Worm (Caenorhabditis elegans) whole organism, L2 larva: Measurements from ENCODE around the gene pitr-4.
A peak's percentile ranks its signal among the peaks of the same experiment; 100 is the strongest.

Experiments used
- C34F6.9 ChIP-seq: fragments of 150-350 bp; optimal IDR thresholded peaks from 2 replicates; lab custom pipeline; 2014; ENCODE audit warnings: missing biosample characterization, missing genetic modification characterization
- F13H6.1 ChIP-seq: sonication (generic microtip); optimal IDR thresholded peaks from 2 replicates; lab custom pipeline; 2016; ENCODE audit warnings: missing genetic modification characterization, missing compliant biosample characterization
- R02D3.7 ChIP-seq: fragments of 150-350 bp; optimal IDR thresholded peaks from 2 replicates; lab custom pipeline; 2014; ENCODE audit warnings: missing biosample characterization, missing genetic modification characterization
- Y55F3AM.14 ChIP-seq: fragments of 200-800 bp; sonication (Bioruptor generic); optimal IDR thresholded peaks from 2 replicates; lab custom pipeline; 2018; ENCODE audit warnings: mild to moderate bottlenecking, missing genetic modification characterization, missing compliant biosample characterization
- ZK546.5 ChIP-seq: sonication (generic microtip); optimal IDR thresholded peaks from 2 replicates; lab custom pipeline; 2017; ENCODE audit warnings: missing biosample characterization, missing genetic modification characterization
- blmp-1 ChIP-seq: sonication (generic microtip); optimal IDR thresholded peaks from 2 replicates; lab custom pipeline; 2017; ENCODE audit warnings: missing genetic modification characterization, mild to moderate bottlenecking, missing compliant biosample characterization, antibody characterized with exemption, moderate library complexity; ENCODE audit not compliant: insufficient read depth
- ceh-16 ChIP-seq: fragments of 150-350 bp; optimal IDR thresholded peaks from 2 replicates; lab custom pipeline; 2014; ENCODE audit warnings: missing biosample characterization, missing genetic modification characterization
- ceh-82 ChIP-seq: fragments of 150-350 bp; optimal IDR thresholded peaks from 2 replicates; lab custom pipeline; 2014; ENCODE audit warnings: missing biosample characterization, missing genetic modification characterization
- dmd-4 ChIP-seq: sonication (generic microtip); optimal IDR thresholded peaks from 2 replicates; lab custom pipeline; 2017; ENCODE audit warnings: missing biosample characterization, missing genetic modification characterization
- egl-27 ChIP-seq: sonication (generic microtip); optimal IDR thresholded peaks from 3 replicates; lab custom pipeline; 2017; ENCODE audit warnings: missing biosample characterization, missing genetic modification reagents, missing genetic modification characterization
- fos-1 ChIP-seq: fragments of 150-350 bp; optimal IDR thresholded peaks from 2 replicates; lab custom pipeline; 2014; ENCODE audit warnings: missing biosample characterization, missing genetic modification characterization
- gmeb-1 ChIP-seq: fragments of 150-350 bp; optimal IDR thresholded peaks from 2 replicates; lab custom pipeline; 2014; ENCODE audit warnings: missing biosample characterization, missing genetic modification characterization
- lin-11 ChIP-seq: fragments of 150-350 bp; sonication (generic microtip); optimal IDR thresholded peaks from 2 replicates; lab custom pipeline; 2014; ENCODE audit warnings: missing biosample characterization, missing genetic modification characterization, inconsistent platforms, mixed read lengths
- lin-13 ChIP-seq: fragments of 150-350 bp; optimal IDR thresholded peaks from 2 replicates; lab custom pipeline; 2014; ENCODE audit warnings: missing biosample characterization, missing genetic modification reagents, missing genetic modification characterization
- lin-39 ChIP-seq: fragments of 150-350 bp; optimal IDR thresholded peaks from 2 replicates; lab custom pipeline; 2014; ENCODE audit warnings: missing biosample characterization, missing genetic modification reagents, missing genetic modification characterization
- lsy-2 ChIP-seq, 2 experiments: fragments of 150-350 bp in 1 of 2; sonication (generic microtip) in 1 of 2; optimal IDR thresholded peaks; 2 replicates each; lab custom pipeline; 2014 to 2017; ENCODE audit warnings: missing biosample characterization in 2 of 2, missing genetic modification characterization in 2 of 2
- nhr-10 ChIP-seq: sonication (generic microtip); optimal IDR thresholded peaks from 2 replicates; lab custom pipeline; 2017; ENCODE audit warnings: missing biosample characterization, missing genetic modification characterization
- nhr-11 ChIP-seq: fragments of 150-350 bp; optimal IDR thresholded peaks from 2 replicates; lab custom pipeline; 2014; ENCODE audit warnings: missing biosample characterization, missing genetic modification characterization
- nhr-12 ChIP-seq: fragments of 150-350 bp; optimal IDR thresholded peaks from 2 replicates; lab custom pipeline; 2014; ENCODE audit warnings: missing biosample characterization, missing genetic modification characterization
- nhr-129 ChIP-seq: fragments of 150-350 bp; optimal IDR thresholded peaks from 2 replicates; lab custom pipeline; 2014; ENCODE audit warnings: missing biosample characterization, missing genetic modification characterization
- nhr-237 ChIP-seq: fragments of 150-350 bp; optimal IDR thresholded peaks from 2 replicates; lab custom pipeline; 2014; ENCODE audit warnings: missing biosample characterization, missing genetic modification characterization
- nhr-25 ChIP-seq: fragments of 150-350 bp; sonication (generic microtip); optimal IDR thresholded peaks from 3 replicates; lab custom pipeline; 2014; ENCODE audit warnings: missing biosample characterization, missing genetic modification characterization
- nhr-77 ChIP-seq: fragments of 150-350 bp; optimal IDR thresholded peaks from 2 replicates; lab custom pipeline; 2014; ENCODE audit warnings: missing biosample characterization, missing genetic modification characterization
- peb-1 ChIP-seq: fragments of 150-350 bp; optimal IDR thresholded peaks from 2 replicates; lab custom pipeline; 2014; ENCODE audit warnings: missing biosample characterization, missing genetic modification characterization
- sem-4 ChIP-seq: fragments of 150-350 bp; optimal IDR thresholded peaks from 2 replicates; lab custom pipeline; 2014; ENCODE audit warnings: missing biosample characterization, missing genetic modification reagents, missing genetic modification characterization
- skn-1 ChIP-seq: sonication (generic microtip); optimal IDR thresholded peaks from 2 replicates; lab custom pipeline; 2017; ENCODE audit warnings: missing biosample characterization, missing genetic modification characterization
- sma-3 ChIP-seq: sonication (generic microtip); optimal IDR thresholded peaks from 2 replicates; lab custom pipeline; 2016; ENCODE audit warnings: missing genetic modification reagents, missing genetic modification characterization, missing compliant biosample characterization
- snpc-4 ChIP-seq: fragments of 150-350 bp; optimal IDR thresholded peaks from 2 replicates; lab custom pipeline; 2014; ENCODE audit warnings: missing biosample characterization, missing genetic modification characterization
- unc-55 ChIP-seq: fragments of 150-350 bp; sonication (generic microtip); optimal IDR thresholded peaks from 3 replicates; lab custom pipeline; 2014; ENCODE audit warnings: missing biosample characterization, missing genetic modification reagents, missing genetic modification characterization
- zag-1 ChIP-seq: fragments of 150-350 bp; optimal IDR thresholded peaks from 2 replicates; lab custom pipeline; 2014; ENCODE audit warnings: missing biosample characterization, missing genetic modification characterization
- ztf-1 ChIP-seq: fragments of 200-800 bp; sonication (Bioruptor generic); conservative IDR thresholded peaks from 2 replicates; pipeline ENCODE4 v1.3.6; 2022; ENCODE audit warnings: missing genetic modification characterization, missing compliant biosample characterization
- ztf-4 ChIP-seq: fragments of 150-350 bp; optimal IDR thresholded peaks from 2 replicates; lab custom pipeline; 2014; ENCODE audit warnings: missing biosample characterization, missing genetic modification characterization

Gene pitr-4

ce11 chrV:9689364-9689763, 27.9 kb upstream of the pitr-4 start:
- TF ChIP-seq fos-1 (no peak), peb-1 (no peak), lin-13 (no peak), ceh-16 (tag; lab: Kevin White, UChicago) (no peak), lin-11 (tag; lab: Kevin White, UChicago) (no peak), sma-3 (no peak), ZK546.5 (tag; lab: Kevin White, UChicago) (no peak)

ce11 chrV:9685559-9685958, 24.1 kb upstream of the pitr-4 start, which contains the start of gene ZK287.4:
Gene ZK287.4, minus strand, starts transcription at chrV:9685659.
- TF ChIP-seq lin-39 (tag; lab: Kevin White, UChicago) (no peak), ceh-82 (no peak), Y55F3AM.14 (no peak), ztf-1 (GFP tag; lab: Robert Waterston, UW) (no peak), dmd-4 (tag; lab: Kevin White, UChicago) (no peak), nhr-237 (no peak), nhr-12 (tag; lab: Kevin White, UChicago) (no peak)

- TF ChIP-seq F13H6.1 (tag; lab: Kevin White, UChicago) = no peak
- no peak for TF ChIP-seq lsy-2 (tag; optimal IDR thresholded peaks at IDR 0.05; lab: Kevin White, UChicago)
- TF ChIP-seq gmeb-1 = no peak
- no peak for TF ChIP-seq ztf-4
- TF ChIP-seq sma-3 = no peak
- TF ChIP-seq R02D3.7 = no peak
These were observed 18.8 kb upstream of the pitr-4 start for ce11 chrV:9680260-9680659.

ce11 chrV:9679166-9679565, 17.8 kb upstream of the pitr-4 start, which contains the start of gene ZK287.9:
Gene ZK287.9, plus strand, starts transcription at chrV:9679357.
- no peak for TF ChIP-seq nhr-11 (tag; lab: Kevin White, UChicago)
- TF ChIP-seq fos-1 = peak; percentile 63
- TF ChIP-seq nhr-25 (tag; lab: Kevin White, UChicago) = no peak

- TF ChIP-seq lin-13 (no peak), ceh-82 (no peak), R02D3.7 (no peak), sem-4 (tag; lab: Kevin White, UChicago) (no peak), nhr-129 (tag; lab: Kevin White, UChicago) (no peak), skn-1 (no peak), nhr-25 (tag; lab: Kevin White, UChicago) (no peak), C34F6.9 (tag; lab: Kevin White, UChicago) (no peak)
These were observed 16.6 kb upstream of the pitr-4 start, which contains the start of gene cthd-1 for ce11 chrV:9677977-9678376. Gene cthd-1, plus strand, starts transcription at chrV:9678277.

ce11 chrV:9673199-9673843, 11.9 kb upstream of the pitr-4 start, which contains the start of gene sulp-8:
Gene sulp-8, minus strand, starts transcription at chrV:9673667.
- TF ChIP-seq C34F6.9 (tag; lab: Kevin White, UChicago) (peak; percentile 32), ztf-4 (no peak)

ce11 chrV:9672495-9672894, 11.1 kb upstream of the pitr-4 start:
- no peak for TF ChIP-seq nhr-10
- TF ChIP-seq snpc-4 (tag; lab: Kevin White, UChicago) = no peak

- TF ChIP-seq unc-55 (GFP tag; lab: Kevin White, UChicago) = peak; percentile 35
- no peak for TF ChIP-seq nhr-77 (tag; lab: Kevin White, UChicago)
- TF ChIP-seq blmp-1 (tag; lab: Kevin White, UChicago) = no peak
- TF ChIP-seq fos-1 = no peak
- TF ChIP-seq lsy-2 (tag; optimal IDR thresholded peaks at IDR 0.05; lab: Kevin White, UChicago) = no peak
- peak; percentile 28 for TF ChIP-seq zag-1 (tag; lab: Kevin White, UChicago)
- TF ChIP-seq egl-27 (tag; lab: Kevin White, UChicago) = peak; percentile 29
- TF ChIP-seq, all 48 proteins: peak for 3
These were observed 5.0 kb upstream of the pitr-4 start, which contains the start of gene ZK287.1 for ce11 chrV:9666394-9666793. Gene ZK287.1, plus strand, starts transcription at chrV:9666694.
